Worm (Caenorhabditis elegans): ENCODE results near the gene Y71H2AM.11.

DNA sequence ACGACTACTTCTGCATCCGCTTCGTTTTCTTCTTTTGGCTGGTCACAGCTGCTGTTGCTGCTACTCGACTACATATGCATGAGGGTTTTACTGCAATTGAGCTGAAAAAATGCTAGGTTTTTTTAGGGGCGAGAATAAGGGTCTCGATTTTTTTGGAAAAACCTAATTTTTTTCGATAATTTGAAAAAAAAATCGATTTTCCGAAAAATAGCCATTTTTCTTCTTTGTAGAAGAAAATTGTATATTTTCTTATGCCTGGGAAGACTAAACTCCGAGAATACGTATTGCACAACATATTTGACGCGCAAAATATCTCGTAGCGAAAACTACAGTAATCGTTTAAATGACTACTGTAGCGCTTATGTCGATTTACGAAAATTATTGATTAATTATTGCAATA is 8.4 kb downstream of the Y71H2AM.11 start, which contains the start of gene tmem-132:
- TF ChIP-seq ztf-23 (GFP tag; IDR thresholded peaks at IDR 0.05) (no peak), cog-1 (tag; optimal IDR thresholded peaks at IDR 0.05) (no peak), T22C8.4 (GFP tag; IDR thresholded peaks at IDR 0.05) (no peak), med-1 (GFP tag; optimal IDR thresholded peaks at IDR 0.05; ENCODE audit: insufficient read depth) (no peak), ztf-29 (GFP tag; IDR thresholded peaks at IDR 0.05) (no peak), flt-1 (GFP tag; IDR thresholded peaks at IDR 0.05) (no peak), tab-1 (GFP tag; IDR thresholded peaks at IDR 0.05) (no peak), ref-1 (GFP tag; conservative IDR thresholded peaks at IDR 0.05) (no peak), klf-2 (GFP tag; conservative IDR thresholded peaks at IDR 0.05) (no peak)
